Worm (Caenorhabditis elegans) whole organism, L4 larva: ENCODE results near the gene B0513.4.

Source experiments
- F44E2.7 ChIP-seq: fragments of 200-800 bp; sonication (Bioruptor generic); IDR thresholded peaks from 2 replicates; pipeline ENCODE4 v2.1.2; 2022; ENCODE audit warnings: missing genetic modification characterization, missing compliant biosample characterization
- T20F7.1 ChIP-seq: fragments of 200-800 bp; sonication (Bioruptor generic); optimal IDR thresholded peaks from 2 replicates; lab custom pipeline; 2018; ENCODE audit warnings: mild to moderate bottlenecking, missing genetic modification characterization, missing compliant biosample characterization
- T26A8.4 ChIP-seq: fragments of 200-800 bp; sonication (Bioruptor generic); IDR thresholded peaks from 2 replicates; pipeline ENCODE4 v1.3.6; 2022; ENCODE audit warnings: missing genetic modification characterization, missing compliant biosample characterization
- Y105C5A.15 ChIP-seq: fragments of 200-800 bp; sonication (Bioruptor generic); IDR thresholded peaks from 2 replicates; pipeline ENCODE4 v1.3.6; 2022; ENCODE audit warnings: missing genetic modification characterization, missing compliant biosample characterization
- Y48G9A.11 ChIP-seq: fragments of 200-800 bp; sonication (Bioruptor generic); IDR thresholded peaks from 2 replicates; pipeline ENCODE4 v1.3.6; 2022; ENCODE audit warnings: missing genetic modification reagents, missing genetic modification characterization, missing compliant biosample characterization
- ZK337.2 ChIP-seq: fragments of 200-800 bp; sonication (Bioruptor generic); IDR thresholded peaks from 2 replicates; pipeline ENCODE4 v1.3.6; 2022; ENCODE audit warnings: missing genetic modification reagents, missing genetic modification characterization, missing compliant biosample characterization
- arid-1 ChIP-seq: fragments of 200-800 bp; sonication (Bioruptor generic); conservative IDR thresholded peaks from 2 replicates; pipeline ENCODE4 v1.3.6; 2022; ENCODE audit warnings: missing genetic modification reagents, missing genetic modification characterization, missing compliant biosample characterization
- ceh-20 ChIP-seq: fragments of 200-800 bp; sonication (Bioruptor generic); IDR thresholded peaks from 2 replicates; pipeline ENCODE4 v1.3.6; 2022; ENCODE audit warnings: missing genetic modification reagents, missing genetic modification characterization, missing compliant biosample characterization
- ceh-32 ChIP-seq: sonication (generic microtip); optimal IDR thresholded peaks from 2 replicates; lab custom pipeline; 2016; ENCODE audit warnings: mild to moderate bottlenecking, missing genetic modification characterization, missing compliant biosample characterization; ENCODE audit not compliant: poor library complexity
- daf-16 ChIP-seq, 3 experiments: sonication (generic microtip); optimal IDR thresholded peaks; 2 replicates each; lab custom pipeline; 2016 to 2017; ENCODE audit warnings: missing genetic modification characterization in 3 of 3, missing genetic modification reagents in 3 of 3, mild to moderate bottlenecking in 2 of 3, missing compliant biosample characterization in 2 of 3, missing biosample characterization in 1 of 3, moderate library complexity in 1 of 3
- duxl-1 ChIP-seq: sonication (generic microtip); optimal IDR thresholded peaks from 2 replicates; lab custom pipeline; 2016; ENCODE audit warnings: mild to moderate bottlenecking, missing genetic modification characterization, moderate library complexity, missing compliant biosample characterization; ENCODE audit not compliant: poor library complexity
- egl-27 ChIP-seq: sonication (generic microtip); optimal IDR thresholded peaks from 3 replicates; lab custom pipeline; 2017; ENCODE audit warnings: missing biosample characterization, missing genetic modification reagents, missing genetic modification characterization
- fkh-10 ChIP-seq: fragments of 150-350 bp; optimal IDR thresholded peaks from 2 replicates; lab custom pipeline; 2014; ENCODE audit warnings: missing biosample characterization, missing genetic modification reagents, missing genetic modification characterization
- hmg-1.1 ChIP-seq: fragments of 200-800 bp; sonication (Bioruptor generic); IDR thresholded peaks from 2 replicates; pipeline ENCODE4 v1.3.6; 2022; ENCODE audit warnings: missing genetic modification reagents, missing genetic modification characterization, missing compliant biosample characterization
- lim-7 ChIP-seq: fragments of 200-800 bp; sonication (Bioruptor generic); IDR thresholded peaks from 2 replicates; pipeline ENCODE4 v1.3.6; 2022; ENCODE audit warnings: missing genetic modification characterization, missing compliant biosample characterization
- lin-13 ChIP-seq: fragments of 150-350 bp; optimal IDR thresholded peaks from 2 replicates; lab custom pipeline; 2014; ENCODE audit warnings: missing biosample characterization, missing genetic modification reagents, missing genetic modification characterization
- lin-29 ChIP-seq: fragments of 200-800 bp; sonication (Bioruptor generic); IDR thresholded peaks from 2 replicates; pipeline ENCODE4 v1.3.6; 2022; ENCODE audit warnings: missing genetic modification reagents, missing genetic modification characterization, missing compliant biosample characterization
- madf-9 ChIP-seq: fragments of 200-800 bp; sonication (Bioruptor generic); conservative IDR thresholded peaks from 2 replicates; pipeline ENCODE4 v1.3.6; 2022; ENCODE audit warnings: missing genetic modification reagents, missing genetic modification characterization, missing compliant biosample characterization
- mep-1 ChIP-seq: fragments of 150-350 bp; sonication (generic microtip); optimal IDR thresholded peaks from 3 replicates; lab custom pipeline; 2014; ENCODE audit warnings: missing biosample characterization, missing genetic modification characterization
- mxl-3 ChIP-seq: fragments of 200-800 bp; sonication (Bioruptor generic); optimal IDR thresholded peaks from 2 replicates; lab custom pipeline; 2018; ENCODE audit warnings: mild to moderate bottlenecking, missing genetic modification characterization, missing compliant biosample characterization
- nhr-102 ChIP-seq: sonication (generic microtip); optimal IDR thresholded peaks from 2 replicates; lab custom pipeline; 2016; ENCODE audit warnings: mild to moderate bottlenecking, missing genetic modification characterization, moderate library complexity, missing compliant biosample characterization
- nhr-11 ChIP-seq: fragments of 150-350 bp; optimal IDR thresholded peaks from 2 replicates; lab custom pipeline; 2014; ENCODE audit warnings: missing biosample characterization, missing genetic modification characterization
- nhr-111 ChIP-seq: fragments of 200-800 bp; sonication (Bioruptor generic); optimal IDR thresholded peaks from 2 replicates; lab custom pipeline; 2018; ENCODE audit warnings: mild to moderate bottlenecking, missing genetic modification characterization, missing compliant biosample characterization
- nhr-25 ChIP-seq: sonication (generic microtip); optimal IDR thresholded peaks from 2 replicates; lab custom pipeline; 2017; ENCODE audit warnings: missing genetic modification characterization, mild to moderate bottlenecking, missing compliant biosample characterization, antibody characterized with exemption, moderate library complexity, borderline replicate concordance; ENCODE audit not compliant: insufficient read depth
- nhr-28 ChIP-seq: fragments of 150-350 bp; optimal IDR thresholded peaks from 2 replicates; lab custom pipeline; 2014; ENCODE audit warnings: missing biosample characterization, missing genetic modification characterization
- nhr-41 ChIP-seq: fragments of 200-800 bp; sonication (Bioruptor generic); IDR thresholded peaks from 2 replicates; pipeline ENCODE4 v1.3.6; 2022; ENCODE audit warnings: missing genetic modification reagents, missing genetic modification characterization, missing compliant biosample characterization
- snpc-1.2 ChIP-seq: fragments of 200-800 bp; sonication (Bioruptor generic); IDR thresholded peaks from 2 replicates; pipeline ENCODE4 v1.3.6; 2022; ENCODE audit warnings: missing genetic modification reagents, missing genetic modification characterization, missing compliant biosample characterization
- snpc-4 ChIP-seq: fragments of 150-350 bp; optimal IDR thresholded peaks from 2 replicates; lab custom pipeline; 2014; ENCODE audit warnings: missing biosample characterization, missing genetic modification characterization
- spr-3 ChIP-seq: fragments of 200-800 bp; sonication (Bioruptor generic); optimal IDR thresholded peaks from 2 replicates; lab custom pipeline; 2018; ENCODE audit warnings: mild to moderate bottlenecking, missing genetic modification characterization, missing compliant biosample characterization
- tra-1 ChIP-seq: fragments of 200-800 bp; sonication (Bioruptor generic); IDR thresholded peaks from 2 replicates; pipeline ENCODE4 v1.3.6; 2022; ENCODE audit warnings: missing genetic modification reagents, missing genetic modification characterization, missing compliant biosample characterization
- unc-130 ChIP-seq: sonication (generic microtip); optimal IDR thresholded peaks from 2 replicates; lab custom pipeline; 2016; ENCODE audit warnings: missing genetic modification reagents, missing genetic modification characterization, missing compliant biosample characterization
- unc-62 ChIP-seq, 3 experiments: fragments of 150-350 bp in 1 of 3; sonication (generic microtip); optimal IDR thresholded peaks in 2 of 3; peaks in 1 of 3; 1 replicate in 1 of 3; 2 replicates in 2 of 3; lab custom pipeline; 2014 to 2017; ENCODE audit warnings: missing biosample characterization in 3 of 3, missing genetic modification characterization in 3 of 3, missing genetic modification reagents in 3 of 3, missing genotype in 1 of 3
- ztf-11 ChIP-seq: fragments of 150-350 bp; optimal IDR thresholded peaks from 2 replicates; lab custom pipeline; 2014; ENCODE audit warnings: missing biosample characterization, missing genetic modification characterization

B0513.4 gene

DNA sequence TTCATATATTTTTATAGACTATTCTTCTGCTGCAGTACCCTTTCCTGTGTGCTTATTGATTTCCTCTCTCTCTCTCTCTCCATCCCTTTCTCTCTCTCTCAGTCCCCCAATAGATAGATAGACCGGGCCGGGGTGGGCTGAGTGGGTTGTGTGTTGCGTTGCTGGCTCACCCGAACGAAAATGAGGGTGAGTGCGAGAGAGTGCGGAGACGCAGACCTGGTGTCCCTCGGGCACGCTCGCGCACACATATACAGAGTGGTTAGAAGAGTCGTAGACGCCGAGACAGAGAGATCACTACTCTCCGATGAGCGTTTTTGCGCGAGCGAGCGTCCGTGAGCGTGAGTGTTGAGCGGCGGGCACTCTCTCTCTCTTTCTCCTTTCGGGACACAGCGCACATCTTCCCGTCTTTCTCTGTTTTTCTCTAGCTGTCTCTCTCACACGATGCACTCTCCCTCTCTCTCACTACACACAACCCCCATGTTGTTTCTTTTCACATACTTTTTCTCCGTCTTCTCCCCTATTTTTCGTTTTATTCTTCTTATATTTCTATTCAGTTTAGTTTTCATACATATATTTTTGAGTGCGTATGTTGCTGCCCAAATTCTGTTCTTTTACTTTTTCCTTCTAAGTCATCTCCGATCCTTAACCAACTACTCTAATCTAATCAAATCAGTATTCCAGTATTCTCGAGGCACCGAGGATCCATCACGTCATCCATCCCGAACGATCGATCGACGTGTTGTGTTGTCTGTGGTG lies 7.6 kb downstream of the B0513.4 start, which contains the start of gene lin-66 (continued):
- TF ChIP-seq tra-1 (GFP tag; lab: Robert Waterston, UW) (no peak; the same call in 1 of the 2 replicates), spr-3 (no peak), duxl-1 (tag; lab: Kevin White, UChicago) (peak; percentile 22), ZK337.2 (GFP tag; lab: Robert Waterston, UW) (no peak), ztf-11 (tag; lab: Kevin White, UChicago) (no peak), nhr-41 (GFP tag; lab: Robert Waterston, UW) (0 out of 2 replicates have a peak, but pooled peaks have one; percentile 57), ceh-32 (tag; lab: Kevin White, UChicago) (peak; percentile 78), T20F7.1 (GFP tag; lab: Kevin White, UChicago) (peak; percentile 81), snpc-1.2 (peak; percentile 54; the same call in 1 of the 2 replicates), nhr-25 (tag; lab: Kevin White, UChicago) (peak; percentile 81), lim-7 (GFP tag; lab: Robert Waterston, UW) (peak; percentile 50; the same call in 1 of the 2 replicates), nhr-11 (tag; lab: Kevin White, UChicago) (peak; percentile 81), F44E2.7 (GFP tag; lab: Robert Waterston, UW) (0 out of 2 replicates have a peak, but pooled peaks have one; percentile 25), hmg-1.1 (GFP tag; lab: Robert Waterston, UW) (peak; percentile 96), Y105C5A.15 (GFP tag; lab: Robert Waterston, UW) (no peak), arid-1 (peak; percentile 60; the same call in 1 of the 2 replicates), nhr-28 (tag; lab: Kevin White, UChicago) (peak; percentile 54), T26A8.4 (GFP tag; lab: Robert Waterston, UW) (peak; percentile 84), mxl-3 (peak; percentile 84)
- TF ChIP-seq, all 104 proteins: peak for 64

DNA sequence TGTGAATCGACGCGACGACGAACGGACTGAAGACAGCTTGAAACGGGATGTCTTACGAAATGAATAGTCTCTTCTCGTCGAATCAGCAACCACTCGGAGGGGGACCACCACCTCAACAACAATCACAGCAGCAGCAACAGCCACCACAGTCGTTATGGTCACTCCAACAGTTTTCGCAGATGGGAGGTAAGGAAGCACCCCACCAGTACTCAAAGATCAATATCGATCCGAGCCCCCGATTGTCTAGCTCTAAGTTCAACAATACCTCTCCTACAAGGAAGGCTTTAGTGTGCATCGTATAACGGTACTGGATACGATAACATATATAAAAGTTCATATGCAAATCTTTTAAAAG lies 8.2 kb downstream of the B0513.4 start:
- TF ChIP-seq madf-9 (GFP tag; lab: Robert Waterston, UW): no peak
- no peak for TF ChIP-seq nhr-28 (tag; lab: Kevin White, UChicago)
- no peak for TF ChIP-seq snpc-1.2
- TF ChIP-seq, all 104 proteins: peak for 0

DNA sequence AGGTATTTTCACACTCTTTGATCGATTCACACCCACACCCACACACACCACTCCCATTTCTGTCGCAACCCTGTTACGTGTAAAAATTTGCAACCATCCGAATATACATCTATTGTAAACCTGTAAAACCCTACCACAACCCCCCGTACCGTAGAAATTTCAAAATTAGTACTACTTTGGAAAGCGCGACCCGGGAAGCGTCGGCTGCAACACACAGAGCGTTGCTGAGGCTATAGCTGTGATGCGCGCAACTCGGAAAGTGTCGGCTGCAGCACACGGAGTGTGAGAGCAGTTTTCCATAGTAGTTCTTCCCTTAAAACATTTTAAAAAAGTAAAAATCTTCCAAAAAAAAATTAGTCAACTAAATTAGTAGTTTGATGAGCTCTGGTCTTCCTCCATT lies 13.2 kb downstream of the B0513.4 start:
- TF ChIP-seq daf-16 (GFP tag; optimal IDR thresholded peaks at IDR 0.05; lab: Kevin White, UChicago): no peak
- peak; percentile 13 for TF ChIP-seq daf-16 (tag; optimal IDR thresholded peaks at IDR 0.05; lab: Kevin White, UChicago)
- TF ChIP-seq fkh-10: no peak
- TF ChIP-seq unc-62 (GFP tag; optimal IDR thresholded peaks at IDR 0.05 in 1 of 2; lab: Kevin White, UChicago): peak in 1 of 2 experiments; percentile 53
- no peak for TF ChIP-seq unc-62 (tag; optimal IDR thresholded peaks at IDR 0.05; lab: Kevin White, UChicago)
- TF ChIP-seq nhr-111 (GFP tag; lab: Kevin White, UChicago): peak; percentile 42
- no peak for TF ChIP-seq lin-29
- TF ChIP-seq lin-13 (GFP tag; lab: Kevin White, UChicago): peak; percentile 59
- TF ChIP-seq snpc-1.2: peak; percentile 66
- TF ChIP-seq snpc-4: peak; percentile 82
- TF ChIP-seq hmg-1.1 (GFP tag; lab: Robert Waterston, UW): 0 out of 2 replicates have a peak, but pooled peaks have one; percentile 28
- TF ChIP-seq mep-1 (tag; lab: Kevin White, UChicago): peak; percentile 37
- TF ChIP-seq Y48G9A.11 (GFP tag; lab: Robert Waterston, UW): peak; percentile 70
- TF ChIP-seq arid-1: no peak

DNA sequence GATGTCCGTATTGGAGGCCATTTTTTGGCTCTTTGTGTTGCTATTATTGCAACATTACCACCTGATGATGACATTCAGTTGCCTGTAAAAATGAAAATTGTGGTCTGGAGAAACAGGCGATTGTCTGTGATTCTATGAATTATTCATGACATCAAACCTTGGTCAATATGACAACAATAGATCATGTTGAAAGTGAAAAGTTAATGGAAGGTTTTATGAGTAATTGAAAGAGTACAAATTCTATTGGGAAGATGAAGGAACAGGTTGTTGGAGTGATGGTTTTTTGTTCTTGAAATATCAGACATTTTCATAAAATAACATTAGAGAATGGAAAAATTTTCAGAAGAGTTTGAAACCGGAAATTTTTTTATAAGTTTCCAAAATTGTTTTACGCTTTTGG lies 22.8 kb downstream of the B0513.4 start, which contains the start of gene Y37A1A.3:
TSS of gene Y37A1A.3 (minus strand) at position 101 of the 400 bp plus-strand sequence.
- no peak for TF ChIP-seq unc-130 (GFP tag; lab: Kevin White, UChicago)
- no peak for TF ChIP-seq egl-27
- TF ChIP-seq nhr-102 (tag; lab: Kevin White, UChicago): no peak
- TF ChIP-seq ceh-20 (GFP tag; lab: Robert Waterston, UW): no peak
